Worm (Caenorhabditis elegans): ENCODE results near the gene srz-102.

DNA sequence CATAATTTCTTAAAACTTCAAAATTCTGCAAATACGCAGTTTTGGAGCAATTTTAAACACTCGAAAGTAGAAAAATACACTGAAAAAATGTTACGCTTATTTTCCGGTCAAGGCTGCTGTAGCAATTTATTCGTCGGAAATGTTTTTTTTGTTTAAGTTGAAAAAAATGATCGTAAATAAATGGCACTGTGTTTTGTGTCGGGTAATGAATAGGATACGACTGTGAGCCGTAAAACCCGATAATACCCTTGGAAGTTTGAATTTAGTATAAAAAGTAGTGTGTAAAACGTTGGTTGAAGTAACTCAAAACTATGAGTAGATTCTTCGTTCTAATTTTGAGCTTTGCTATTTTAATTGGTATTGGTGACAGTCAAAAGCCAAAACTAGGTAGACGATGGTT lies 39.6 kb downstream of the srz-102 start, which contains the start of gene T25E12.14:
- no peak for TF ChIP-seq jun-1 (tag; optimal IDR thresholded peaks at IDR 0.05)
- no peak for TF ChIP-seq ztf-4 (tag; optimal IDR thresholded peaks at IDR 0.05)
- TF ChIP-seq fkh-10 (GFP tag; optimal IDR thresholded peaks at IDR 0.05): no peak
- TF ChIP-seq aha-1 (tag; optimal IDR thresholded peaks at IDR 0.05): no peak
- TF ChIP-seq ama-1 (optimal IDR thresholded peaks at IDR 0.05): no peak
- no peak for TF ChIP-seq nhr-12 (tag; optimal IDR thresholded peaks at IDR 0.05)
- TF ChIP-seq lin-15B (tag; optimal IDR thresholded peaks at IDR 0.05): no peak
- TF ChIP-seq skn-1 (tag; optimal IDR thresholded peaks at IDR 0.05): no peak
- no peak for TF ChIP-seq C04F5.9 (tag; optimal IDR thresholded peaks at IDR 0.05)
- TF ChIP-seq elt-2 (tag; optimal IDR thresholded peaks at IDR 0.05): no peak
- no peak for TF ChIP-seq zag-1 (tag; optimal IDR thresholded peaks at IDR 0.05)
- no peak for TF ChIP-seq nhr-28 (tag; optimal IDR thresholded peaks at IDR 0.05)
- TF ChIP-seq lin-13 (GFP tag; optimal IDR thresholded peaks at IDR 0.05): no peak
- no peak for TF ChIP-seq snpc-4 (tag; optimal IDR thresholded peaks at IDR 0.05)
